Worm (Caenorhabditis elegans) whole organism, L3 larva: ENCODE data around the gene srh-78.

Experiments
- ceh-28 ChIP-seq: fragments of 150-350 bp; optimal IDR thresholded peaks from 2 replicates; lab custom pipeline; 2014; ENCODE audit warnings: missing biosample characterization, missing genetic modification reagents, missing genetic modification characterization
- egl-27 ChIP-seq: sonication (generic microtip); optimal IDR thresholded peaks from 4 replicates; lab custom pipeline; 2017; ENCODE audit warnings: missing biosample characterization, missing genetic modification reagents, missing genetic modification characterization
- nhr-77 ChIP-seq: fragments of 150-350 bp; optimal IDR thresholded peaks from 2 replicates; lab custom pipeline; 2014; ENCODE audit warnings: missing biosample characterization, missing genetic modification characterization
- pqm-1 ChIP-seq: fragments of 150-350 bp; optimal IDR thresholded peaks from 2 replicates; lab custom pipeline; 2017; ENCODE audit warnings: missing biosample characterization, missing genetic modification characterization, inconsistent platforms
- snpc-4 ChIP-seq: fragments of 150-350 bp; optimal IDR thresholded peaks from 2 replicates; lab custom pipeline; 2014; ENCODE audit warnings: missing biosample characterization, missing genetic modification characterization
- unc-62 ChIP-seq: fragments of 150-350 bp; sonication (generic microtip); optimal IDR thresholded peaks from 4 replicates; lab custom pipeline; 2014; ENCODE audit warnings: missing biosample characterization, missing genetic modification reagents, missing genetic modification characterization

DNA sequence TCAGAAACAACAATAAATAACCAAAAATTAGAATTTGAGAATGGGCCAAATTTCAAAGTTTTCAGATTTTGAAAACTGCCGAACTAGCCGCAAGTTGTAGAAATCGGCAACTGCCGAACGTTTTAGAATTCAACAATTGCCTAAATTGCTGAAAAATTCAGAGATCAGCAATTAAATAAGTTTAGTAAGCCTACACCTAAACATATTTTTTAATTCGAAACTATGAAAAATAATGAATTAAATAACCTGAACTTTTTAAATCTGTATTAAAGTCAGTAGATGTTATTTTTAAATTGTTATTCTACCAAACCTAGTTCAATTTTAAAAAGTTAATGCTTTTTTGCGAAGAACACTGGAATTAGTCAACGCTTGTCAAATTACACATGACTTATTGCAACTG lies 41.8 kb downstream of the srh-78 start, which contains the start of gene nhr-204:
- TF ChIP-seq pqm-1 (no peak), egl-27 (tag; lab: Kevin White, UChicago) (no peak), ceh-28 (tag; lab: Kevin White, UChicago) (no peak), unc-62 (GFP tag; lab: Kevin White, UChicago) (no peak), snpc-4 (tag; lab: Kevin White, UChicago) (no peak), nhr-77 (tag; lab: Kevin White, UChicago) (no peak)
